Worm (Caenorhabditis elegans): ENCODE measurements around the gene mltn-1.

Gene mltn-1

DNA sequence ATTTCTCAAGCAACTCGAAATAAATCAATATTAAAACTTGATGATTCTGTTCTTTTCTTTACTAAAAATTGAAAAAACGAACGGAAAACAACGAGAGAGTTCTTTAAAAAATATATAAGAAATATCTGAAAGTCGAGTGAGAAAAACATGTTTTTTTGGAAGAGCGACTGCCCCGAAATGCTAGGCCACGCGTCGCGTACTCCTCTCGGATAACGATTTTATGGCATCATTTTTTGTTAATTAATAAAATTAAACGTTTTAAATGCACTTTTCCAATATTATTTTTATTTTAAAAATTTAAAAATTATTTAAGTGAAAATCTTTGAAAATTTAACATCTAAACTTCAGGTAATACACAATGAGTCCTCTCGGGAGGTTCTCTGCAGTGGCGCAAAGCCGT lies 27.9 kb downstream of the mltn-1 start, which contains the start of gene gfm-1 (continued):
- TF ChIP-seq dmd-6 (GFP tag; IDR thresholded peaks at IDR 0.05): peak; percentile 62
- TF ChIP-seq nhr-42 (GFP tag; IDR thresholded peaks at IDR 0.05): no peak
- TF ChIP-seq vab-7 (GFP tag; IDR thresholded peaks at IDR 0.05): no peak
- TF ChIP-seq zip-2 (tag; optimal IDR thresholded peaks at IDR 0.05): no peak
- TF ChIP-seq Y105C5A.15 (GFP tag; IDR thresholded peaks at IDR 0.05): no peak
- no peak for TF ChIP-seq ceh-62 (tag; optimal IDR thresholded peaks at IDR 0.05)
- TF ChIP-seq ctbp-1 (GFP tag; IDR thresholded peaks at IDR 0.05): no peak
- TF ChIP-seq attf-4 (tag; optimal IDR thresholded peaks at IDR 0.05): no peak
- TF ChIP-seq dve-1 (tag; optimal IDR thresholded peaks at IDR 0.05; ENCODE audit: insufficient read depth): no peak
- TF ChIP-seq ces-1 (GFP tag; optimal IDR thresholded peaks at IDR 0.05): no peak
- TF ChIP-seq ceh-20 (GFP tag; IDR thresholded peaks at IDR 0.05): no peak
- no peak for TF ChIP-seq mdt-29 (GFP tag; IDR thresholded peaks at IDR 0.05)
- TF ChIP-seq fos-1 (tag; optimal IDR thresholded peaks at IDR 0.05): no peak
- TF ChIP-seq T20F7.1 (GFP tag; optimal IDR thresholded peaks at IDR 0.05): no peak
- peak; percentile 8 for TF ChIP-seq F37D6.2 (tag; optimal IDR thresholded peaks at IDR 0.05)
- no peak for TF ChIP-seq mdl-1 (tag; optimal IDR thresholded peaks at IDR 0.05)
- no peak for TF ChIP-seq lin-39 (tag; optimal IDR thresholded peaks at IDR 0.05)
- TF ChIP-seq Y75B8A.6 (GFP tag; IDR thresholded peaks at IDR 0.05): no peak
- no peak for TF ChIP-seq nhr-41 (GFP tag; IDR thresholded peaks at IDR 0.05)
- no peak for TF ChIP-seq set-16 (GFP tag; IDR thresholded peaks at IDR 0.05)
- no peak for TF ChIP-seq cey-2 (tag; optimal IDR thresholded peaks at IDR 0.05; ENCODE audit: borderline replicate concordance, insufficient read depth)
- no peak for TF ChIP-seq snpc-4 (tag; optimal IDR thresholded peaks at IDR 0.05)
- peak; percentile 2 for TF ChIP-seq fkh-10 (GFP tag; optimal IDR thresholded peaks at IDR 0.05)
- no peak for TF ChIP-seq aly-2 (tag; optimal IDR thresholded peaks at IDR 0.05)
- no peak for TF ChIP-seq nhr-77 (tag; optimal IDR thresholded peaks at IDR 0.05)
- TF ChIP-seq hif-1 (tag; optimal IDR thresholded peaks at IDR 0.05): peak in 1 of 2 experiments; percentile 82
- TF ChIP-seq pqm-1 (tag; optimal IDR thresholded peaks at IDR 0.05): no peak
- TF ChIP-seq zip-11 (GFP tag; IDR thresholded peaks at IDR 0.05): no peak
- no peak for TF ChIP-seq ZK546.5 (tag; optimal IDR thresholded peaks at IDR 0.05)
- TF ChIP-seq dpl-1 (GFP tag; optimal IDR thresholded peaks at IDR 0.05): peak; percentile 76
- no peak for TF ChIP-seq aha-1 (tag)
- TF ChIP-seq unc-39 (tag; optimal IDR thresholded peaks at IDR 0.05): no peak
- TF ChIP-seq lir-3 (tag; optimal IDR thresholded peaks at IDR 0.05): no peak
- no peak; the same call in 1 of the 2 replicates for TF ChIP-seq madf-9 (GFP tag; conservative IDR thresholded peaks at IDR 0.05)
- no peak for TF ChIP-seq daf-19 (GFP tag; conservative IDR thresholded peaks at IDR 0.05)
- no peak for TF ChIP-seq hlh-11 (tag; optimal IDR thresholded peaks at IDR 0.05)
- no peak for TF ChIP-seq sdz-12 (GFP tag; optimal IDR thresholded peaks at IDR 0.05)
- TF ChIP-seq spr-1 (tag; optimal IDR thresholded peaks at IDR 0.05): no peak
- TF ChIP-seq zfp-3 (GFP tag; conservative IDR thresholded peaks at IDR 0.05): no peak
- TF ChIP-seq lin-1 (GFP tag; IDR thresholded peaks at IDR 0.05): no peak
- TF ChIP-seq ceh-28 (tag; optimal IDR thresholded peaks at IDR 0.05): no peak
- no peak for TF ChIP-seq Y5F2A.4 (GFP tag; optimal IDR thresholded peaks at IDR 0.05)
- no peak for TF ChIP-seq ceh-32 (tag; optimal IDR thresholded peaks at IDR 0.05; ENCODE audit: poor library complexity)
- peak; percentile 29 for TF ChIP-seq F49E8.2 (tag; optimal IDR thresholded peaks at IDR 0.05; ENCODE audit: borderline replicate concordance)
- peak; percentile 99 for TF ChIP-seq mes-2 (tag; optimal IDR thresholded peaks at IDR 0.05; ENCODE audit: poor library complexity, severe bottlenecking)
- peak; percentile 54 for TF ChIP-seq Y48G9A.11 (GFP tag; IDR thresholded peaks at IDR 0.05)
- no peak for TF ChIP-seq lim-7 (GFP tag; IDR thresholded peaks at IDR 0.05)
- no peak for TF ChIP-seq tag-97 (GFP tag; IDR thresholded peaks at IDR 0.05)
- TF ChIP-seq rbr-2 (tag; optimal IDR thresholded peaks at IDR 0.05): peak; percentile 43
- TF ChIP-seq lin-13 (GFP tag; optimal IDR thresholded peaks at IDR 0.05): no peak
- no peak for TF ChIP-seq tra-1 (GFP tag; IDR thresholded peaks at IDR 0.05)
- TF ChIP-seq duxl-1 (tag; optimal IDR thresholded peaks at IDR 0.05; ENCODE audit: poor library complexity): peak; percentile 63
